Worm (Caenorhabditis elegans): ENCODE results near the gene C37C3.18.

Gene C37C3.18

ce11 chrV:7863020-7863523 lies 8.3 kb downstream of the C37C3.18 start, which contains the start of gene C37C3.10:
C37C3.10 (minus strand) TSS chrV:7863070.
- TF ChIP-seq dao-5 (tag; optimal IDR thresholded peaks at IDR 0.05) (no peak), him-1 (tag; optimal IDR thresholded peaks at IDR 0.05) (no peak), W03F9.2 (tag; optimal IDR thresholded peaks at IDR 0.05) (no peak)

ce11 chrV:7864663-7865062 lies 9.9 kb downstream of the C37C3.18 start, which contains the start of gene C37C3.11:
C37C3.11 (minus strand) TSS chrV:7864763.
- TF ChIP-seq him-1 (tag; optimal IDR thresholded peaks at IDR 0.05) (no peak), W03F9.2 (tag; optimal IDR thresholded peaks at IDR 0.05) (no peak), dao-5 (tag; optimal IDR thresholded peaks at IDR 0.05) (no peak)

- TF ChIP-seq him-1 (tag; optimal IDR thresholded peaks at IDR 0.05) (no peak), W03F9.2 (tag; optimal IDR thresholded peaks at IDR 0.05) (no peak), dao-5 (tag; optimal IDR thresholded peaks at IDR 0.05) (no peak)
These were observed 15.9 kb downstream of the C37C3.18 start, which contains the start of gene nipi-4 for ce11 chrV:7870707-7871106. nipi-4 (minus strand) TSS chrV:7870807.

- no peak for TF ChIP-seq him-1 (tag; optimal IDR thresholded peaks at IDR 0.05)
- TF ChIP-seq W03F9.2 (tag; optimal IDR thresholded peaks at IDR 0.05) = no peak
- no peak for TF ChIP-seq dao-5 (tag; optimal IDR thresholded peaks at IDR 0.05)
These were observed 18.2 kb downstream of the C37C3.18 start for ce11 chrV:7872945-7873344.

DNA sequence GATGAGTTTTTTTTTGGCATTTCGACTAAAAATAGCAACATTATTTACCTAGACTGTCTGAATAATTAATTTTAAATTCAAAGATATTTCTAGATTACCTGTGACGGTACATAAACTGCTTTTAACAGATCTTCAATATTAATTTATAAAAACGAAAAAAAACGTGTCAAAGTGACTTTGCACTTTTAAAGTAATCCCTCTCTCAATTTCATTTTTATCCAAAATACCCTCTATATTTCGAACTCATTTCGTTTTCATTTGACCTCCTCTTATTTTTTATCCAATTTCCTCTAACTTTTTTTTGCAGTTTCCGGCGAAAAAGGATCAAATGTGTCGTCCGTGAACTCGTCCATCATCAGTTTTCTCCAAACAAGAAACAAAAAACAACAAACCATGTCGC lies 20.7 kb downstream of the C37C3.18 start, which contains the start of gene F40A3.4:
F40A3.4 (plus strand) TSS at position 301 of the 400 bp plus-strand sequence.
- TF ChIP-seq him-1 (tag; optimal IDR thresholded peaks at IDR 0.05) = no peak
- TF ChIP-seq dao-5 (tag; optimal IDR thresholded peaks at IDR 0.05) = no peak
- no peak for TF ChIP-seq W03F9.2 (tag; optimal IDR thresholded peaks at IDR 0.05)

DNA sequence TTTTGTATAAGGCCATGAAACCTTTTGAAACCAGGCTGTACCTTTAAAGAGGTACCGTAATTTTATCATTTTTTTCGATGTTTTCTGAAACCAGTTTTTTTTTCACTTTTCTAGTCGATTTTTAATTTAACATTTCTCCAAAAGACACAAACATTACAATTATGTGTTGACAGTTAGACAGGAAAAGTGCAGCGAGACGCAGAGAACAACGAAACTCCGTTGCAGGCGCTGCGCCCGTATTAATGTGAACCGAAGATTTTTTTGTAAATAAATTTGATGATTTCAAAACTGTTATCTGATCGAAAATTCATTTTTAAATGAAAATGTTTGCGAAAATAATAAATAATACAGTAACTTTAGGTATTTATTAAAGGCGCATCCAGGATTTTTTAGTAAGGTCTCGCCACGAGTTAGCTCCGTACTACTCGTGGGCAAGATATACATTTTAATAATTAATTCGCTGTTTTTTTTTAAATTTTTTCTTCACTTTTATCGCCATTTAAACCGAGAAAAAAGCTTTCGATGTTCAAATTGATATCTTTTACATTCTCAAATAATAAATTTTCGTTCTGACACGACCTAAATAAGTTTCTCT lies 22.2 kb downstream of the C37C3.18 start, which contains the start of gene F40A3.3:
F40A3.3 (plus strand) TSS at position 564 of the 595 bp plus-strand sequence.
- TF ChIP-seq him-1 (tag; optimal IDR thresholded peaks at IDR 0.05) (no peak), W03F9.2 (tag; optimal IDR thresholded peaks at IDR 0.05) (peak; percentile 38)

ce11 chrV:7878411-7878964 lies 23.7 kb downstream of the C37C3.18 start, which contains the start of gene F40A3.2:
F40A3.2 (plus strand) TSS chrV:7878914.
- no peak for TF ChIP-seq dao-5 (tag; optimal IDR thresholded peaks at IDR 0.05)
- no peak for TF ChIP-seq him-1 (tag; optimal IDR thresholded peaks at IDR 0.05)
- TF ChIP-seq W03F9.2 (tag; optimal IDR thresholded peaks at IDR 0.05) = no peak

- TF ChIP-seq W03F9.2 (tag; optimal IDR thresholded peaks at IDR 0.05) (no peak), dao-5 (tag; optimal IDR thresholded peaks at IDR 0.05) (no peak), him-1 (tag; optimal IDR thresholded peaks at IDR 0.05) (no peak)
These were observed 29.6 kb downstream of the C37C3.18 start for ce11 chrV:7884441-7884840.

- TF ChIP-seq W03F9.2 (tag; optimal IDR thresholded peaks at IDR 0.05) (no peak), him-1 (tag; optimal IDR thresholded peaks at IDR 0.05) (no peak), dao-5 (tag; optimal IDR thresholded peaks at IDR 0.05) (no peak)
These were observed 33.2 kb downstream of the C37C3.18 start for ce11 chrV:7888036-7888435.

- TF ChIP-seq him-1 (tag; optimal IDR thresholded peaks at IDR 0.05) (no peak), W03F9.2 (tag; optimal IDR thresholded peaks at IDR 0.05) (no peak), dao-5 (tag; optimal IDR thresholded peaks at IDR 0.05) (no peak)
These were observed 36.4 kb downstream of the C37C3.18 start, which contains the start of gene F40A3.1 for ce11 chrV:7891230-7891629. F40A3.1 (plus strand) TSS chrV:7891530.

DNA sequence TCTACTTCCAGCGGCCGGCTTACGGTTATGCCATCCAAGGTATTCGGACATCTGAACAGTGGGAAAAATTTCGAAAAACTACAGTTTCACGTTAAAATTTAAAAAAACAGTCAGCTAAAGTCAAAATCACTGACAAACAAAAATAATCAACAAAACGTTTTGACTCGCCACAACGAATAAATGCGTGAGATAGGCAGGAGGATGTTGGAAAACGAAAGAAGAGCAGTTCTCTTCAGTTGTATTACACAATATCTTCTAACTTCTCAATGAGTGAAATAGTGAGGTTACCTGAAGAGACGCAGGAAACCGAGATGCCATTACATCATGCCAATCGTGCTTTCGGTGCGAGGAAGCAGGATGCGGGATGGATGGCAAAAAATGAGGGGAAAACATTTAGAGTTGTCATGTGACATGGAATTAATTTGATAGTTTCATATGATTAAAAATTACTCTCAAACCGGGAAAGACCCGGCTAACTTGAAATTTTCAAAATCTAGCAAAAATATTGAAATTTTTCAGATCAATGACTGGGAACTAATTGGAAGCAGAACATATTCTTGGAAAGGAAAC lies 39.1 kb downstream of the C37C3.18 start, which contains the start of gene F40A3.6:
F40A3.6 (minus strand) TSS at position 51 of the 570 bp plus-strand sequence.
- TF ChIP-seq W03F9.2 (tag; optimal IDR thresholded peaks at IDR 0.05) = no peak
- TF ChIP-seq him-1 (tag; optimal IDR thresholded peaks at IDR 0.05) = no peak
- no peak for TF ChIP-seq dao-5 (tag; optimal IDR thresholded peaks at IDR 0.05)

ce11 chrV:7899761-7900160 lies 45.0 kb downstream of the C37C3.18 start, which contains the start of gene F40A3.7:
F40A3.7 (minus strand) TSS chrV:7899861.
- TF ChIP-seq W03F9.2 (tag; optimal IDR thresholded peaks at IDR 0.05) (no peak), dao-5 (tag; optimal IDR thresholded peaks at IDR 0.05) (no peak), him-1 (tag; optimal IDR thresholded peaks at IDR 0.05) (no peak)

- no peak for TF ChIP-seq dao-5 (tag; optimal IDR thresholded peaks at IDR 0.05)
- TF ChIP-seq W03F9.2 (tag; optimal IDR thresholded peaks at IDR 0.05) = no peak
- no peak for TF ChIP-seq him-1 (tag; optimal IDR thresholded peaks at IDR 0.05)
These were observed 46.4 kb downstream of the C37C3.18 start for ce11 chrV:7901222-7901621.

ce11 chrV:7904389-7904788 lies 49.6 kb downstream of the C37C3.18 start:
- no peak for TF ChIP-seq dao-5 (tag; optimal IDR thresholded peaks at IDR 0.05)
- TF ChIP-seq him-1 (tag; optimal IDR thresholded peaks at IDR 0.05) = no peak
